Worm (Caenorhabditis elegans) whole organism, early embryonic: ENCODE results near the gene dylt-2.

Source experiments
- B0310.2 ChIP-seq: sonication (generic microtip); optimal IDR thresholded peaks from 2 replicates; lab custom pipeline; 2016; ENCODE audit warnings: mild to moderate bottlenecking, missing genetic modification characterization, missing compliant biosample characterization
- F13C5.2 ChIP-seq: sonication (generic microtip); optimal IDR thresholded peaks from 2 replicates; lab custom pipeline; 2017; ENCODE audit warnings: mild to moderate bottlenecking, missing genetic modification characterization, inconsistent platforms, missing compliant biosample characterization
- aly-1 ChIP-seq: sonication (generic microtip); optimal IDR thresholded peaks from 2 replicates; lab custom pipeline; 2016; ENCODE audit warnings: missing genetic modification characterization, missing compliant biosample characterization
- ama-1 ChIP-seq: fragments of 150-350 bp; optimal IDR thresholded peaks from 2 replicates; lab custom pipeline; 2014
- ceh-13 ChIP-seq: fragments of 200-800 bp; sonication (Bioruptor generic); optimal IDR thresholded peaks from 2 replicates; lab custom pipeline; 2018; ENCODE audit warnings: mild to moderate bottlenecking, missing genetic modification characterization, missing compliant biosample characterization
- ceh-36 ChIP-seq: sonication (generic microtip); optimal IDR thresholded peaks from 2 replicates; lab custom pipeline; 2016; ENCODE audit warnings: missing genetic modification characterization, inconsistent platforms, missing compliant biosample characterization
- ets-7 ChIP-seq: sonication (generic microtip); optimal IDR thresholded peaks from 2 replicates; lab custom pipeline; 2016; ENCODE audit warnings: missing genotype, missing genetic modification characterization, missing compliant biosample characterization
- flt-1 ChIP-seq: fragments of 200-800 bp; sonication (Bioruptor generic); IDR thresholded peaks from 2 replicates; pipeline ENCODE4 v1.3.6; 2022; ENCODE audit warnings: missing genetic modification characterization, missing compliant biosample characterization
- hmbx-1 ChIP-seq: sonication (generic microtip); optimal IDR thresholded peaks from 2 replicates; lab custom pipeline; 2016; ENCODE audit warnings: mild to moderate bottlenecking, missing genetic modification characterization, missing compliant biosample characterization
- hmg-4 ChIP-seq: fragments of 200-800 bp; sonication (Bioruptor generic); optimal IDR thresholded peaks from 2 replicates; lab custom pipeline; 2018; ENCODE audit warnings: mild to moderate bottlenecking, missing genetic modification characterization, missing compliant biosample characterization
- hnd-1 ChIP-seq: sonication (generic microtip); optimal IDR thresholded peaks from 2 replicates; lab custom pipeline; 2016; ENCODE audit warnings: missing genetic modification characterization, missing compliant biosample characterization
- pes-1 ChIP-seq: fragments of 200-800 bp; sonication (Bioruptor generic); IDR thresholded peaks from 2 replicates; pipeline ENCODE4 v1.3.6; 2022; ENCODE audit warnings: missing genetic modification reagents, missing genetic modification characterization, missing compliant biosample characterization
- scrt-1 ChIP-seq: fragments of 200-800 bp; sonication (Bioruptor generic); IDR thresholded peaks from 2 replicates; pipeline ENCODE4 v1.3.6; 2022; ENCODE audit warnings: missing genetic modification characterization, missing compliant biosample characterization
- sea-1 ChIP-seq: fragments of 200-800 bp; sonication (Bioruptor generic); conservative IDR thresholded peaks from 2 replicates; pipeline ENCODE4 v1.3.6; 2022; ENCODE audit warnings: missing genetic modification characterization, missing compliant biosample characterization
- tbx-11 ChIP-seq: fragments of 200-800 bp; sonication (Bioruptor generic); IDR thresholded peaks from 2 replicates; pipeline ENCODE4 v1.3.6; 2022; ENCODE audit warnings: missing genetic modification characterization, missing compliant biosample characterization
- tbx-37 ChIP-seq: fragments of 200-800 bp; sonication (Bioruptor generic); conservative IDR thresholded peaks from 2 replicates; pipeline ENCODE4 v1.3.6; 2022; ENCODE audit warnings: missing genetic modification reagents, missing genetic modification characterization, missing compliant biosample characterization
- tra-4 ChIP-seq: sonication (generic microtip); optimal IDR thresholded peaks from 2 replicates; lab custom pipeline; 2017; ENCODE audit warnings: missing genetic modification characterization, missing compliant biosample characterization

dylt-2 gene

ce11 chrX:8918792-8919191 is 21.2 kb downstream of the dylt-2 start:
- no peak for TF ChIP-seq aly-1 (tag; lab: Kevin White, UChicago)
- TF ChIP-seq scrt-1, result no peak
- no peak for TF ChIP-seq flt-1 (GFP tag; lab: Robert Waterston, UW)
- TF ChIP-seq B0310.2 (tag; lab: Kevin White, UChicago), result no peak
- no peak for TF ChIP-seq F13C5.2
- TF ChIP-seq hmg-4 (GFP tag; lab: Kevin White, UChicago), result no peak
- no peak for TF ChIP-seq tra-4 (tag; lab: Kevin White, UChicago)
- no peak for TF ChIP-seq pes-1 (GFP tag; lab: Robert Waterston, UW)
- TF ChIP-seq ceh-13 (GFP tag; lab: Kevin White, UChicago), result no peak
- no peak for TF ChIP-seq ets-7 (tag; lab: Kevin White, UChicago)
- TF ChIP-seq tbx-37 (GFP tag; lab: Robert Waterston, UW), result no peak
- no peak for TF ChIP-seq sea-1
- no peak for TF ChIP-seq hnd-1 (tag; lab: Kevin White, UChicago)
- no peak for TF ChIP-seq ama-1 (lab: Kevin White, UChicago)
- TF ChIP-seq tbx-11, result no peak
- TF ChIP-seq hmbx-1 (tag; lab: Kevin White, UChicago), result no peak
- no peak for TF ChIP-seq ceh-36 (tag; lab: Kevin White, UChicago)

DNA sequence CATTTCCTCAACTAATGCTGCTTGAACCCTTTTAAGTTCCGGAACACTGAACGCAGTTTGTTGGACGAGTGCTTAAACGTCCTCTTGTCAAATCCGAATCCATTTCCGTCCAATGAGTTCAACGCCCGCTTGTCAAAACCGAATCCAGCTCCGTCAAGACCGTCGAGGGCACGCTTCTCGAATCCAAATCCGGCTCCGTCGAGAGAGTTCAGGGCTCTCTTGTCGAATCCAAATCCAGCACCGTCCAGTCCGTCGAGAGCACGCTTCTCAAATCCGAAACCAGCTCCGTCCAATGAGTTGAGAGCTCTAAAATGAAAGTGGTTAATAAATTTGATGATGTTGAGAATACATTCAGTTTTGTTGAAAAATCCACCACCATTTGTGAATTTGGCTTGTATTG is 22.2 kb downstream of the dylt-2 start:
- TF ChIP-seq B0310.2 (tag; lab: Kevin White, UChicago) (no peak), scrt-1 (no peak), F13C5.2 (no peak), hnd-1 (tag; lab: Kevin White, UChicago) (no peak), tra-4 (tag; lab: Kevin White, UChicago) (no peak), tbx-11 (no peak), hmbx-1 (tag; lab: Kevin White, UChicago) (no peak), pes-1 (GFP tag; lab: Robert Waterston, UW) (no peak), tbx-37 (GFP tag; lab: Robert Waterston, UW) (no peak), ets-7 (tag; lab: Kevin White, UChicago) (no peak), sea-1 (no peak), flt-1 (GFP tag; lab: Robert Waterston, UW) (no peak), hmg-4 (GFP tag; lab: Kevin White, UChicago) (no peak), ceh-13 (GFP tag; lab: Kevin White, UChicago) (no peak)

DNA sequence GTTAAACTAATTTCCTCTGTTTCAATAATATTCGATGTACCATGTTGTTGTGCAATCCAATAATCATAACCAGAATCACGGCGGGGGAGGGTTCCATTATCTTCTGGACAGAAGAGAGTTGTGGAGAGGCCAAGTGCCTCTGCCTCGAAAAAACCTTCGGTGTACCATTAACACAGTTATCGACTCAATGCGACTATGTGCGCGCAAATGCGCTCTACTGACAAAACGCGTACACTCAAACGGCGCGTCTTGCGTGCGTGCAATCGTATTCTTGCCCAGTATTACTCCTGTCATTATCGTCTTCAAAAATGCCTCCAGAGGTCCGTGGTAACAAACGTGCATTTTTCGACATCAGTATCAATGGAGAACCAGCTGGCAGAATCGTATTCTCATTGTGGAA is 28.9 kb downstream of the dylt-2 start, which contains the start of gene cyn-8:
cyn-8 (plus strand) TSS at position 217 of the 400 bp plus-strand sequence.
- peak; percentile 58 for TF ChIP-seq hmg-4 (GFP tag; lab: Kevin White, UChicago)
- no peak for TF ChIP-seq scrt-1
- TF ChIP-seq hnd-1 (tag; lab: Kevin White, UChicago), result no peak
- TF ChIP-seq pes-1 (GFP tag; lab: Robert Waterston, UW), result no peak
- no peak for TF ChIP-seq ceh-36 (tag; lab: Kevin White, UChicago)
- TF ChIP-seq F13C5.2, result no peak
- TF ChIP-seq ets-7 (tag; lab: Kevin White, UChicago), result no peak
- TF ChIP-seq ama-1 (lab: Kevin White, UChicago), result no peak
- peak; percentile 42; the same call in 1 of the 2 replicates for TF ChIP-seq flt-1 (GFP tag; lab: Robert Waterston, UW)

DNA sequence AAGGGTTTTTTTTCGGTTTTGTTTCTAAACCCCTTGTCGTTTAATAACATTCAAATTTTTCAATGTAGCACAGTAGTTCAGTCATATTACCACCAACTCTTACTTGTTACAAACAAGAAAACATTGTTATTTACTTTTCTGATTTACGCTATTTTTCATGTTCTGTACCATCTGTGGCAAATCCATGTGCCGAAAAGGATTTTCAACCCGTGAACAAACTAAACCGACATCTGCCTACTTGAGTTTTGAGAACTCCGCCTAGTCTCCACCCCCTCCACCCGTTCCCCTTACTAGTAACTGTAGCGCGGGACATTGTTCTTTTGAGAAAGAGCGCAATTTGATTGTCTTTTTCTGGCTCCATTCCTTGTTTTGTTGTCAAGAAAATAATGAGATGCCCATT is 34.9 kb downstream of the dylt-2 start, which contains the start of gene ensh-1:
ensh-1 (plus strand) TSS at position 301 of the 400 bp plus-strand sequence.
- TF ChIP-seq hmg-4 (GFP tag; lab: Kevin White, UChicago), result no peak
- no peak for TF ChIP-seq tbx-11
- no peak for TF ChIP-seq hmbx-1 (tag; lab: Kevin White, UChicago)
- no peak for TF ChIP-seq sea-1
- no peak for TF ChIP-seq pes-1 (GFP tag; lab: Robert Waterston, UW)
- no peak for TF ChIP-seq ets-7 (tag; lab: Kevin White, UChicago)
- TF ChIP-seq aly-1 (tag; lab: Kevin White, UChicago), result no peak
- no peak for TF ChIP-seq F13C5.2
- TF ChIP-seq scrt-1, result no peak
- TF ChIP-seq tra-4 (tag; lab: Kevin White, UChicago), result no peak
- TF ChIP-seq hnd-1 (tag; lab: Kevin White, UChicago), result no peak
- TF ChIP-seq ceh-13 (GFP tag; lab: Kevin White, UChicago), result no peak
- TF ChIP-seq B0310.2 (tag; lab: Kevin White, UChicago), result no peak
- TF ChIP-seq ama-1 (lab: Kevin White, UChicago), result no peak
- no peak for TF ChIP-seq ceh-36 (tag; lab: Kevin White, UChicago)

DNA sequence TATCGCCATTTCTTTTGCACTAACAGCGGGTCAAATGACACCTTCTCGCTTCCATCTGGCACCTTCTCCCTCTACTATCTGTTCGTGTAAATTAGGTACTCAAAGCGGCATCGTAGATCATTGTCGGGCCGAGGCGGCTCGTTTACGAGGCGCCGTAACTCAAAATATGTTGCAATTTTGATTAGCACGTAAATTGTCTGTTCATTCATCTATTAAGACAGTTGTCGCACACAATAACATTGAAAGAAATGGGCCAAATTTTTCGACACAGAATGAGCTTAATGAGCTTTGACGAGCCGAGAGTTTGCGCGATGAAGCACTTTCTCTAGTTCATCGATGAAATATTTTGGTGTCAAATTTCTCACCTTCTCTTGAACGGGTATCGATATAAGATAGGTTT is 37.0 kb downstream of the dylt-2 start:
- TF ChIP-seq B0310.2 (tag; lab: Kevin White, UChicago) (no peak), scrt-1 (no peak), F13C5.2 (no peak)

- TF ChIP-seq hmbx-1 (tag; lab: Kevin White, UChicago) (no peak), tra-4 (tag; lab: Kevin White, UChicago) (no peak), tbx-11 (no peak), flt-1 (GFP tag; lab: Robert Waterston, UW) (no peak), hnd-1 (tag; lab: Kevin White, UChicago) (no peak), ceh-36 (tag; lab: Kevin White, UChicago) (no peak), ama-1 (lab: Kevin White, UChicago) (no peak), sea-1 (no peak), B0310.2 (tag; lab: Kevin White, UChicago) (no peak), scrt-1 (no peak), hmg-4 (GFP tag; lab: Kevin White, UChicago) (no peak), aly-1 (tag; lab: Kevin White, UChicago) (no peak), F13C5.2 (no peak), ets-7 (tag; lab: Kevin White, UChicago) (no peak)
Measured at ce11 chrX:8892808-8893207, 47.2 kb downstream of the dylt-2 start, which contains the start of gene C13E3.1. Gene C13E3.1 (plus strand): TSS chrX:8893108.

- TF ChIP-seq aly-1 (tag; lab: Kevin White, UChicago) (no peak), ets-7 (tag; lab: Kevin White, UChicago) (no peak), flt-1 (GFP tag; lab: Robert Waterston, UW) (no peak), pes-1 (GFP tag; lab: Robert Waterston, UW) (no peak), tbx-11 (no peak), hmbx-1 (tag; lab: Kevin White, UChicago) (no peak), scrt-1 (no peak), hmg-4 (GFP tag; lab: Kevin White, UChicago) (no peak), ceh-36 (tag; lab: Kevin White, UChicago) (no peak), hnd-1 (tag; lab: Kevin White, UChicago) (no peak), B0310.2 (tag; lab: Kevin White, UChicago) (no peak), F13C5.2 (no peak), sea-1 (no peak), ceh-13 (GFP tag; lab: Kevin White, UChicago) (no peak), tra-4 (tag; lab: Kevin White, UChicago) (no peak), ama-1 (lab: Kevin White, UChicago) (no peak), tbx-37 (GFP tag; lab: Robert Waterston, UW) (no peak)
Measured at ce11 chrX:8891393-8891953, 48.5 kb downstream of the dylt-2 start.
